Worm (Caenorhabditis elegans): ENCODE data around the gene pde-2.

ce11 chrIII:8986872-8987271, 5.2 kb upstream of the pde-2 start:
- no peak for TF ChIP-seq ztf-29 (GFP tag; IDR thresholded peaks at IDR 0.05)
- no peak for TF ChIP-seq flt-1 (GFP tag; IDR thresholded peaks at IDR 0.05)
- TF ChIP-seq klf-2 (GFP tag; conservative IDR thresholded peaks at IDR 0.05): no peak

All from whole organism, midembryonic.